ENCODE assay signal across 6 fruit fly cellular contexts in genomic region chr3L:9429665-9430607, dm6.
A peak's percentile ranks its signal among the peaks of the same experiment; 100 is the strongest.
TF ChIP-seq lines count a peak whose summit lies in the region.

TSS of gene RpS17 (minus strand) at chr3L:9429821.
TSS of gene MTF-1 (plus strand) at chr3L:9430312.

- TF ChIP-seq CTCF in S2 (optimal IDR thresholded peaks at IDR 0.05; lab: Kevin White, UChicago) = peak; percentile 42 to 64
- TF ChIP-seq CTCF in whole organism, embryonic (GFP tag; optimal IDR thresholded peaks at IDR 0.05; lab: Kevin White, UChicago) = peak; percentile 62

TF ChIP-seq in whole organism, adult, 20 proteins besides CTCF, POLR2A, EP300 and RAD21 (continues in another document):
- TF ChIP-seq CG14711 (tag; optimal IDR thresholded peaks at IDR 0.05; lab: Kevin White, UChicago) (peak; percentile 50), CG1620 (GFP tag; optimal IDR thresholded peaks at IDR 0.05; lab: Kevin White, UChicago) (peak; percentile 61), cnc (optimal IDR thresholded peaks at IDR 0.05; lab: Kevin White, UChicago) (no peak), CG5204 (GFP tag; optimal IDR thresholded peaks at IDR 0.05; lab: Kevin White, UChicago) (no peak), CG7101 (tag; optimal IDR thresholded peaks at IDR 0.05; lab: Kevin White, UChicago) (peak; percentile 66), toe (GFP tag; optimal IDR thresholded peaks at IDR 0.05; lab: Kevin White, UChicago) (no peak), CG33017 (tag; optimal IDR thresholded peaks at IDR 0.05; lab: Kevin White, UChicago) (peak; percentile 51), cic (GFP tag; optimal IDR thresholded peaks at IDR 0.05; lab: Kevin White, UChicago) (peak; percentile 48), CG7045 (GFP tag; optimal IDR thresholded peaks at IDR 0.05; lab: Kevin White, UChicago) (peak; percentile 15), bab1 (GFP tag; optimal IDR thresholded peaks at IDR 0.05; lab: Kevin White, UChicago) (peak; percentile 70), kay (GFP tag; lab: Kevin White, UChicago; ENCODE audit: borderline replicate concordance) (no peak), tj (GFP tag; optimal IDR thresholded peaks at IDR 0.05; lab: Kevin White, UChicago) (peak; percentile 27), Clk (GFP tag; optimal IDR thresholded peaks at IDR 0.05; lab: Kevin White, UChicago) (peak; percentile 1), CG12768 (GFP tag; optimal IDR thresholded peaks at IDR 0.05; lab: Kevin White, UChicago) (peak; percentile 47), Crg-1 (GFP tag; optimal IDR thresholded peaks at IDR 0.05; lab: Kevin White, UChicago) (peak; percentile 33), Hr96 (GFP tag; optimal IDR thresholded peaks at IDR 0.05; lab: Kevin White, UChicago) (peak; percentile 40), pad (GFP tag; optimal IDR thresholded peaks at IDR 0.05; lab: Kevin White, UChicago) (peak; percentile 24), Mnt (GFP tag; optimal IDR thresholded peaks at IDR 0.05; lab: Kevin White, UChicago) (peak; percentile 87)

TF ChIP-seq in whole organism, embryonic, 481 proteins besides CTCF, POLR2A, EP300 and RAD21 (continues in another document):
- TF ChIP-seq CG32772 (GFP tag; IDR thresholded peaks at IDR 0.05; lab: Robert Waterston, UW) = no peak
- peak; percentile 62 for TF ChIP-seq salm (tag; optimal IDR thresholded peaks at IDR 0.05; lab: Kevin White, UChicago)
- no peak for TF ChIP-seq CG6254 (GFP tag; optimal IDR thresholded peaks at IDR 0.05; lab: Kevin White, UChicago)
- TF ChIP-seq gsb (GFP tag; IDR thresholded peaks at IDR 0.05; lab: Robert Waterston, UW) = no peak
- peak; percentile 7 for TF ChIP-seq CG30020 (tag; optimal IDR thresholded peaks at IDR 0.05; lab: Kevin White, UChicago)
- peak; percentile 47 for TF ChIP-seq CG2712 (tag; optimal IDR thresholded peaks at IDR 0.05; lab: Kevin White, UChicago)
- TF ChIP-seq CG7928 (GFP tag; optimal IDR thresholded peaks at IDR 0.05; lab: Kevin White, UChicago) = no peak
- peak; percentile 61 for TF ChIP-seq CG13775 (GFP tag; optimal IDR thresholded peaks at IDR 0.05; lab: Kevin White, UChicago)
- TF ChIP-seq Sin3A (optimal IDR thresholded peaks at IDR 0.05; lab: Kevin White, UChicago) = no peak
- no peak for TF ChIP-seq C15 (GFP tag; IDR thresholded peaks at IDR 0.05; lab: Robert Waterston, UW)
- TF ChIP-seq CG11504 (tag; optimal IDR thresholded peaks at IDR 0.05; lab: Kevin White, UChicago) = peak; percentile 34
- TF ChIP-seq CG9727 (GFP tag; optimal IDR thresholded peaks at IDR 0.05; lab: Kevin White, UChicago) = peak; percentile 79
- TF ChIP-seq run (tag; optimal IDR thresholded peaks at IDR 0.05; lab: Kevin White, UChicago) = peak; percentile 7
- no peak for TF ChIP-seq Mrtf (GFP tag; IDR thresholded peaks at IDR 0.05; lab: Robert Waterston, UW)
- no peak for TF ChIP-seq Neu2 (GFP tag; optimal IDR thresholded peaks at IDR 0.05; lab: Kevin White, UChicago; ENCODE audit: borderline replicate concordance)
- TF ChIP-seq CG10209 (GFP tag; optimal IDR thresholded peaks at IDR 0.05; lab: Kevin White, UChicago) = peak; percentile 66
- TF ChIP-seq pho (GFP tag; optimal IDR thresholded peaks at IDR 0.05; lab: Kevin White, UChicago) = no peak
- TF ChIP-seq chinmo (GFP tag; IDR thresholded peaks at IDR 0.05; lab: Robert Waterston, UW; ENCODE audit: partially characterized antibody) = no peak
- peak; percentile 46 for TF ChIP-seq gcm (GFP tag; optimal IDR thresholded peaks at IDR 0.05; lab: Kevin White, UChicago)

TF ChIP-seq in whole organism, prepupa, 60 proteins besides CTCF, POLR2A, EP300 and RAD21 (continues in another document):
- TF ChIP-seq Eip93F (GFP tag; optimal IDR thresholded peaks at IDR 0.05; lab: Kevin White, UChicago) (no peak), CG10669 (GFP tag; optimal IDR thresholded peaks at IDR 0.05; lab: Kevin White, UChicago) (peak; percentile 24), eg (GFP tag; IDR thresholded peaks at IDR 0.05; lab: Robert Waterston, UW) (peak; percentile 59), Sox14 (GFP tag; optimal IDR thresholded peaks at IDR 0.05; lab: Kevin White, UChicago) (peak; percentile 24), OdsH (GFP tag; optimal IDR thresholded peaks at IDR 0.05; lab: Kevin White, UChicago) (peak; percentile 34), dac (GFP tag; optimal IDR thresholded peaks at IDR 0.05; lab: Kevin White, UChicago) (no peak), cyc (GFP tag; optimal IDR thresholded peaks at IDR 0.05; lab: Kevin White, UChicago) (peak; percentile 40), salr (GFP tag; optimal IDR thresholded peaks at IDR 0.05; lab: Kevin White, UChicago) (peak in 1 of 2 experiments; percentile 56), topi (GFP tag; optimal IDR thresholded peaks at IDR 0.05; lab: Kevin White, UChicago) (peak; percentile 54), Hr39 (GFP tag; optimal IDR thresholded peaks at IDR 0.05; lab: Kevin White, UChicago) (peak; percentile 51), CG11762 (GFP tag; optimal IDR thresholded peaks at IDR 0.05; lab: Kevin White, UChicago; ENCODE audit: insufficient read depth) (no peak), CG1621 (tag; optimal IDR thresholded peaks at IDR 0.05; lab: Kevin White, UChicago) (peak; percentile 53), Gug (GFP tag; IDR thresholded peaks at IDR 0.05; lab: Robert Waterston, UW) (no peak), esn (GFP tag; optimal IDR thresholded peaks at IDR 0.05; lab: Kevin White, UChicago) (peak; percentile 72), CG6808 (GFP tag; optimal IDR thresholded peaks at IDR 0.05; lab: Kevin White, UChicago) (peak; percentile 32), fd85E (GFP tag; optimal IDR thresholded peaks at IDR 0.05; lab: Kevin White, UChicago) (no peak), CG15336 (GFP tag; IDR thresholded peaks at IDR 0.05; lab: Robert Waterston, UW) (0 out of 2 replicates have a peak, but pooled peaks have one; percentile 26), CG8632 (GFP tag; optimal IDR thresholded peaks at IDR 0.05; lab: Kevin White, UChicago) (peak; percentile 18), CG3919 (GFP tag; optimal IDR thresholded peaks at IDR 0.05; lab: Kevin White, UChicago) (peak; percentile 63)

TF ChIP-seq in whole organism, pupa, 21 proteins besides CTCF, POLR2A, EP300 and RAD21:
- peak; percentile 24 for TF ChIP-seq Pif1A (GFP tag; optimal IDR thresholded peaks at IDR 0.05; lab: Kevin White, UChicago)
- TF ChIP-seq D1 (tag; optimal IDR thresholded peaks at IDR 0.05; lab: Kevin White, UChicago) = no peak
- TF ChIP-seq CG15710 (tag; optimal IDR thresholded peaks at IDR 0.05; lab: Kevin White, UChicago) = no peak
- peak; percentile 26 for TF ChIP-seq Pif1B (GFP tag; optimal IDR thresholded peaks at IDR 0.05; lab: Kevin White, UChicago)
- TF ChIP-seq CG32121 (GFP tag; IDR thresholded peaks at IDR 0.05; lab: Robert Waterston, UW) = no peak
- peak; percentile 0 for TF ChIP-seq CG8301 (tag; optimal IDR thresholded peaks at IDR 0.05; lab: Kevin White, UChicago)
- peak; percentile 6 for TF ChIP-seq CG13204 (GFP tag; optimal IDR thresholded peaks at IDR 0.05; lab: Kevin White, UChicago)
- TF ChIP-seq Ets98B (GFP tag; IDR thresholded peaks at IDR 0.05; lab: Robert Waterston, UW) = no peak
- TF ChIP-seq CG34367 (tag; optimal IDR thresholded peaks at IDR 0.05; lab: Kevin White, UChicago) = peak; percentile 27
- TF ChIP-seq CG17806 (tag; optimal IDR thresholded peaks at IDR 0.05; lab: Kevin White, UChicago) = peak; percentile 9
- peak; percentile 41 for TF ChIP-seq EcR (GFP tag; optimal IDR thresholded peaks at IDR 0.05; lab: Kevin White, UChicago)
- TF ChIP-seq fd96Ca (GFP tag; IDR thresholded peaks at IDR 0.05; lab: Robert Waterston, UW) = no peak
- TF ChIP-seq Snoo (tag; optimal IDR thresholded peaks at IDR 0.05; lab: Kevin White, UChicago) = peak; percentile 58
- TF ChIP-seq CG10348 (GFP tag; IDR thresholded peaks at IDR 0.05; lab: Robert Waterston, UW) = no peak
- 0 out of 2 replicates have a peak, but pooled peaks have one; percentile 32 for TF ChIP-seq CG12605 (GFP tag; IDR thresholded peaks at IDR 0.05; lab: Robert Waterston, UW)
- TF ChIP-seq gl (tag; optimal IDR thresholded peaks at IDR 0.05; lab: Kevin White, UChicago) = peak; percentile 10
- no peak for TF ChIP-seq CG8159 (tag; optimal IDR thresholded peaks at IDR 0.05; lab: Kevin White, UChicago)
- no peak for TF ChIP-seq CG14655 (GFP tag; optimal IDR thresholded peaks at IDR 0.05; lab: Kevin White, UChicago)
- no peak for TF ChIP-seq rn (GFP tag; IDR thresholded peaks at IDR 0.05; lab: Robert Waterston, UW)
- TF ChIP-seq CG4496 (GFP tag; IDR thresholded peaks at IDR 0.05; lab: Robert Waterston, UW) = peak; percentile 64
- no peak for TF ChIP-seq CG9948 (tag; optimal IDR thresholded peaks at IDR 0.05; lab: Kevin White, UChicago)

TF ChIP-seq in whole organism, wandering third instar larva, 38 proteins besides CTCF, POLR2A, EP300 and RAD21 (continues in another document):
- peak; percentile 28 for TF ChIP-seq dmrt93B (GFP tag; optimal IDR thresholded peaks at IDR 0.05; lab: Kevin White, UChicago)
- no peak for TF ChIP-seq Hr78 (GFP tag; optimal IDR thresholded peaks at IDR 0.05; lab: Kevin White, UChicago)
- TF ChIP-seq CrebA (GFP tag; optimal IDR thresholded peaks at IDR 0.05; lab: Kevin White, UChicago; ENCODE audit: borderline replicate concordance) = no peak
- TF ChIP-seq HLH106 (tag; optimal IDR thresholded peaks at IDR 0.05; lab: Kevin White, UChicago) = peak; percentile 44
- TF ChIP-seq Jra (GFP tag; optimal IDR thresholded peaks at IDR 0.05; lab: Kevin White, UChicago) = no peak
- TF ChIP-seq h (GFP tag; optimal IDR thresholded peaks at IDR 0.05; lab: Kevin White, UChicago) = peak; percentile 31
- TF ChIP-seq ey (GFP tag; optimal IDR thresholded peaks at IDR 0.05; lab: Kevin White, UChicago) = no peak
- no peak for TF ChIP-seq CG32264 (GFP tag; optimal IDR thresholded peaks at IDR 0.05; lab: Kevin White, UChicago)
- TF ChIP-seq woc (GFP tag; optimal IDR thresholded peaks at IDR 0.05; lab: Kevin White, UChicago) = no peak
- peak; percentile 93 for TF ChIP-seq Myc (optimal IDR thresholded peaks at IDR 0.05; lab: Kevin White, UChicago)
- TF ChIP-seq CG9705 (GFP tag; optimal IDR thresholded peaks at IDR 0.05; lab: Kevin White, UChicago) = peak; percentile 27
- no peak for TF ChIP-seq Vsx2 (GFP tag; optimal IDR thresholded peaks at IDR 0.05; lab: Kevin White, UChicago; ENCODE audit: partially characterized antibody)
- TF ChIP-seq N (GFP tag; optimal IDR thresholded peaks at IDR 0.05; lab: Kevin White, UChicago) = no peak
- TF ChIP-seq Rel (GFP tag; optimal IDR thresholded peaks at IDR 0.05; lab: Kevin White, UChicago) = no peak
- TF ChIP-seq Rel (tag; optimal IDR thresholded peaks at IDR 0.05; lab: Kevin White, UChicago) = peak; percentile 86
- TF ChIP-seq jim (GFP tag; optimal IDR thresholded peaks at IDR 0.05; lab: Kevin White, UChicago) = no peak
- TF ChIP-seq dsf (GFP tag; optimal IDR thresholded peaks at IDR 0.05; lab: Kevin White, UChicago; ENCODE audit: borderline replicate concordance) = peak; percentile 9
- peak; percentile 36 for TF ChIP-seq brk (GFP tag; optimal IDR thresholded peaks at IDR 0.05; lab: Kevin White, UChicago)
- TF ChIP-seq Dfd (GFP tag; optimal IDR thresholded peaks at IDR 0.05; lab: Kevin White, UChicago) = no peak
- peak; percentile 76 for TF ChIP-seq rgr (GFP tag; optimal IDR thresholded peaks at IDR 0.05; lab: Kevin White, UChicago)
- TF ChIP-seq br (GFP tag; optimal IDR thresholded peaks at IDR 0.05; lab: Kevin White, UChicago) = no peak
- TF ChIP-seq Abd-B (GFP tag; optimal IDR thresholded peaks at IDR 0.05; lab: Kevin White, UChicago) = no peak
- peak; percentile 21 for TF ChIP-seq Mio (GFP tag; optimal IDR thresholded peaks at IDR 0.05; lab: Kevin White, UChicago)
